Worm (Caenorhabditis elegans) whole organism, L4 larva: ENCODE results near the gene F22B3.8.
"Not testable (repeated sequence)": the region's sequence is repeated elsewhere in the genome, so short reads cannot be mapped to it uniquely, and the experiment has no call there.

Source experiments
- D1046.2 ChIP-seq: fragments of 200-800 bp; sonication (Bioruptor generic); IDR thresholded peaks from 2 replicates; pipeline ENCODE4 v1.3.6; 2022; ENCODE audit warnings: missing genetic modification characterization, missing compliant biosample characterization
- F26F4.8 ChIP-seq: fragments of 200-800 bp; sonication (Bioruptor generic); conservative IDR thresholded peaks from 2 replicates; pipeline ENCODE4 v1.3.6; 2022; ENCODE audit warnings: missing genetic modification characterization, missing compliant biosample characterization
- F49E8.2 ChIP-seq: sonication (generic microtip); optimal IDR thresholded peaks from 2 replicates; lab custom pipeline; 2016; ENCODE audit warnings: missing compliant biosample characterization, mild to moderate bottlenecking, missing genetic modification characterization, borderline replicate concordance
- Y105C5A.15 ChIP-seq: fragments of 200-800 bp; sonication (Bioruptor generic); IDR thresholded peaks from 2 replicates; pipeline ENCODE4 v1.3.6; 2022; ENCODE audit warnings: missing genetic modification characterization, missing compliant biosample characterization
- Y48G9A.11 ChIP-seq: fragments of 200-800 bp; sonication (Bioruptor generic); IDR thresholded peaks from 2 replicates; pipeline ENCODE4 v1.3.6; 2022; ENCODE audit warnings: missing genetic modification reagents, missing genetic modification characterization, missing compliant biosample characterization
- arid-1 ChIP-seq: fragments of 200-800 bp; sonication (Bioruptor generic); conservative IDR thresholded peaks from 2 replicates; pipeline ENCODE4 v1.3.6; 2022; ENCODE audit warnings: missing genetic modification reagents, missing genetic modification characterization, missing compliant biosample characterization
- ctbp-1 ChIP-seq: fragments of 200-800 bp; sonication (Bioruptor generic); IDR thresholded peaks from 2 replicates; pipeline ENCODE4 v1.3.6; 2022; ENCODE audit warnings: missing genetic modification reagents, missing genetic modification characterization, missing compliant biosample characterization
- daf-19 ChIP-seq: fragments of 200-800 bp; sonication (Bioruptor generic); conservative IDR thresholded peaks from 2 replicates; pipeline ENCODE4 v1.3.6; 2022; ENCODE audit warnings: missing genetic modification characterization, missing compliant biosample characterization
- dmd-8 ChIP-seq: fragments of 200-800 bp; sonication (Bioruptor generic); IDR thresholded peaks from 2 replicates; pipeline ENCODE4 v1.3.6; 2022; ENCODE audit warnings: missing genetic modification characterization, missing compliant biosample characterization
- fos-1 ChIP-seq: fragments of 150-350 bp; optimal IDR thresholded peaks from 2 replicates; lab custom pipeline; 2014; ENCODE audit warnings: missing biosample characterization, missing genetic modification characterization
- lim-7 ChIP-seq: fragments of 200-800 bp; sonication (Bioruptor generic); IDR thresholded peaks from 2 replicates; pipeline ENCODE4 v1.3.6; 2022; ENCODE audit warnings: missing genetic modification characterization, missing compliant biosample characterization
- lin-38 ChIP-seq: fragments of 200-800 bp; sonication (Bioruptor generic); IDR thresholded peaks from 2 replicates; pipeline ENCODE4 v1.3.6; 2022; ENCODE audit warnings: missing genetic modification reagents, missing genetic modification characterization, missing compliant biosample characterization
- mdt-29 ChIP-seq: fragments of 200-800 bp; sonication (Bioruptor generic); IDR thresholded peaks from 2 replicates; pipeline ENCODE4 v1.3.6; 2022; ENCODE audit warnings: missing genetic modification reagents, missing genetic modification characterization, missing compliant biosample characterization
- mep-1 ChIP-seq: fragments of 150-350 bp; sonication (generic microtip); optimal IDR thresholded peaks from 3 replicates; lab custom pipeline; 2014; ENCODE audit warnings: missing biosample characterization, missing genetic modification characterization
- mes-2 ChIP-seq: sonication (generic microtip); optimal IDR thresholded peaks from 2 replicates; lab custom pipeline; 2016; ENCODE audit warnings: missing genotype, mild to moderate bottlenecking, missing genetic modification characterization, missing compliant biosample characterization; ENCODE audit not compliant: poor library complexity, severe bottlenecking
- nhr-6 ChIP-seq: fragments of 150-350 bp; optimal IDR thresholded peaks from 2 replicates; lab custom pipeline; 2014; ENCODE audit warnings: missing biosample characterization, missing genetic modification characterization
- pha-4 ChIP-seq, 2 experiments: fragments of 150-350 bp in 1 of 2; fragments of 200-800 bp in 1 of 2; sonication (Bioruptor generic) in 1 of 2; IDR thresholded peaks in 1 of 2; optimal IDR thresholded peaks in 1 of 2; 2 replicates each; pipeline versions ENCODE4 v1.3.6 to Lab custom; 2014 to 2022; ENCODE audit warnings: missing genetic modification characterization in 2 of 2, missing genetic modification reagents in 2 of 2, missing biosample characterization in 1 of 2, missing compliant biosample characterization in 1 of 2
- snpc-1.2 ChIP-seq: fragments of 200-800 bp; sonication (Bioruptor generic); IDR thresholded peaks from 2 replicates; pipeline ENCODE4 v1.3.6; 2022; ENCODE audit warnings: missing genetic modification reagents, missing genetic modification characterization, missing compliant biosample characterization
- spr-3 ChIP-seq: fragments of 200-800 bp; sonication (Bioruptor generic); optimal IDR thresholded peaks from 2 replicates; lab custom pipeline; 2018; ENCODE audit warnings: mild to moderate bottlenecking, missing genetic modification characterization, missing compliant biosample characterization
- unc-130 ChIP-seq: sonication (generic microtip); optimal IDR thresholded peaks from 2 replicates; lab custom pipeline; 2016; ENCODE audit warnings: missing genetic modification reagents, missing genetic modification characterization, missing compliant biosample characterization
- unc-62 ChIP-seq, 3 experiments: fragments of 150-350 bp in 1 of 3; sonication (generic microtip); optimal IDR thresholded peaks in 2 of 3; peaks in 1 of 3; 1 replicate in 1 of 3; 2 replicates in 2 of 3; lab custom pipeline; 2014 to 2017; ENCODE audit warnings: missing biosample characterization in 3 of 3, missing genetic modification characterization in 3 of 3, missing genetic modification reagents in 3 of 3, missing genotype in 1 of 3
- vab-7 ChIP-seq: fragments of 200-800 bp; sonication (Bioruptor generic); IDR thresholded peaks from 2 replicates; pipeline ENCODE4 v1.3.6; 2022; ENCODE audit warnings: missing genetic modification reagents, missing genetic modification characterization, missing compliant biosample characterization

The F22B3.8 gene

DNA sequence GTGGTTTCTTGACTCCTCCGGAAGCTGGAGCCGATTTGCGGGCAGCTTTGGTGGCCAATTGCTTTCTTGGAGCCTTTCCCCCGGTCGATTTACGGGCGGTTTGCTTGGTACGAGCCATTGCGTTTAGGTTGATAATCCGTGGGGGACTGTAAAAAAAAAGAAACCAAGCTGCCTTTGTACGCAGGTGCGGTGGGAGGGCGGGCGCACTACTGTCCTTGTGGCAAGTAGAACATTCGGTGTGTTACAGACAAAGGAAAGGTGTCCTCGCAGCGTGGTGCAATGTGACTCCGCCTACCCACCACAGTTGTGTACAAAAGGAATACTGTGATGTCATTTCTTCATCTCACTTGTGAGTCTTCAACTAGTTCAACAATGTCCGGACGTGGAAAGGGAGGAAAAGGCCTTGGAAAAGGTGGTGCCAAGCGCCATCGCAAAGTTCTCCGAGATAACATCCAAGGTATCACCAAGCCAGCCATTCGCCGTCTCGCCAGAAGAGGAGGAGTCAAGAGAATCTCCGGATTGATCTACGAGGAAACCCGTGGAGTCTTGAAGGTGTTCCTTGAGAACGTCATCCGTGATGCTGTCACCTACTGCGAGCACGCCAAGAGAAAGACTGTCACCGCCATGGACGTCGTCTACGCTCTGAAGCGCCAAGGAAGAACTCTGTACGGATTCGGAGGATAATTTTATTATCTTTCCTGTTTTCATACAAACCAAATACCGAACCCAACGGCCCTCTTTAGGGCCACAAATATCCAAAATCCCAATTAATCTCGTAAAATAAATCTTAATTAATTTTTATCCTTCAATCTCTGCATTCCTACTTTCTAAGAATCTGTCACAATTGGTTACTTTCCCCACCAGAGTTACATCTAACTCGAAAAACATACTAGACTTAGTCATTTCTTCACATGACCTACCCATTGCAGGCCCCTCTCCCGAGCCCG, 17.7 kb downstream of the F22B3.8 start, which contains the start of the genes his-63 and his-64:
Gene his-63 (minus strand): TSS at position 118 of the 947 bp plus-strand sequence.
Gene his-64 (plus strand): TSS at position 373 of the 947 bp plus-strand sequence.
- TF ChIP-seq Y48G9A.11 (GFP tag; lab: Robert Waterston, UW) (peak; percentile 74), snpc-1.2 (GFP tag; lab: Robert Waterston, UW) (peak; percentile 78), F49E8.2 (tag; lab: Kevin White, UChicago) (peak; percentile 25), mes-2 (tag; lab: Kevin White, UChicago) (peak; percentile 45), F26F4.8 (0 out of 2 replicates have a peak, but pooled peaks have one; percentile 56), lin-38 (peak; percentile 55; the same call in 1 of the 2 replicates), ctbp-1 (GFP tag; lab: Robert Waterston, UW) (0 out of 2 replicates have a peak, but pooled peaks have one; percentile 17), Y105C5A.15 (GFP tag; lab: Robert Waterston, UW) (0 out of 2 replicates have a peak, but pooled peaks have one; percentile 49), lim-7 (GFP tag; lab: Robert Waterston, UW) (peak; percentile 32; the same call in 1 of the 2 replicates), nhr-6 (peak; percentile 12), pha-4 (GFP tag; IDR thresholded peaks at IDR 0.05; lab: Robert Waterston, UW) (0 out of 2 replicates have a peak, but pooled peaks have one; percentile 8)
- not testable (repeated sequence) for TF ChIP-seq pha-4 (tag; optimal IDR thresholded peaks at IDR 0.05; lab: Kevin White, UChicago)
- TF ChIP-seq, all 104 proteins: peak for 11; not testable (repeated sequence) for 93

DNA sequence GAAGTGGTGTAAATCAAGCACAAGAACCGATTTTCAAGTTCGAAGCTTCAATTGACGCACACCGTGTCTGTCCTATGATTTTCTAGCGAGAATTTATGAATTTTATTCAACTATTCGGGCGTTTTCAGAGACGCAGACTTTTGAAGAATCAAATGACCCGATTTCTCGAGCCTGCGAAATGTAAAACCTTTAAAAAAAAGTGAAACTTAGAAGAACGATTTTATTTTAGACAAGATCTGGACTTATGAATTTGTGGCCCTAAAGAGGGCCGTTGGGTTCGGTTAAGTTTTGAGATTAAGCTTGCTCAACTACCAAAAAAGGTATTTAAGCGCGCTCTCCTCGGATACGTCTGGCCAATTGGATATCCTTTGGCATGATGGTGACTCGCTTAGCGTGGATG, 18.6 kb downstream of the F22B3.8 start:
- TF ChIP-seq lin-38 (peak; percentile 33; the same call in 1 of the 2 replicates), dmd-8 (GFP tag; lab: Robert Waterston, UW) (0 out of 2 replicates have a peak, but pooled peaks have one; percentile 7), snpc-1.2 (GFP tag; lab: Robert Waterston, UW) (peak; percentile 50; the same call in 1 of the 2 replicates), arid-1 (0 out of 2 replicates have a peak, but pooled peaks have one; percentile 17)

DNA sequence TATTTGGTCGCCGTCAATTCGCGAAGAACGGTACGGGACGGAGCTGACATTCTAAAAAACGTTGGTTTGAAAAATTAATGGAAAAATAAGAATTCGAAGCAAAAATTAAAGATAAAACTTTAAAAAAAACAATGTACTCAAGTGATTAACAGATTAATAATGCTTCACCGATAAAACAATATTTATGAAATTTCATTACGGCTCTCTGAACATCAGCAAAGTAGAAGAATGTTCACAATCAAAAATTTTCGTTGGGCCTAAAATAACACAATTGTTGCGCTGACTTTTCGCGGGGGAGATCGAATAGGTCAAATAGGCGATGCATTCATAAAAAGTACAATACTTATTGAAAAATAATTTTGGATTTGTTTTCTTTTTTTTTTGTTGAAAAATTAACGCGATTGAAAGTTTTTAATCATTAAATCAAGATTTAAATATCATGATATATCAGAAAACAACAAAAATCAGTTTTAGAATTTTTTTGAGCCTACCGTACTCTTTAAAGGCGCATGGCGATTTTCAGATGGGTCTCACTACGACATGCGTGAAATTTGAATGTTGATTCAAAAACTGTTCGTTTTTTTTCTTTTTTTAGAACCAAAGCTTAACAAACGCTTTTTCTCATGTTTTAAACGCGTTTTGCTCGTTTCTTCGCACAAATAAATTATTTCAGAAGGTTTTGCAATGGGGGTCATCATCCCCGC, 21.3 kb downstream of the F22B3.8 start, which contains the start of the genes memi-3 and cyp-31A2:
Gene memi-3 (minus strand): TSS at position 51 of the 704 bp plus-strand sequence.
Gene cyp-31A2 (plus strand): TSS at position 674 of the 704 bp plus-strand sequence.
- no peak for TF ChIP-seq mep-1 (tag; lab: Kevin White, UChicago)
- peak in 1 of 2 experiments; percentile 34 for TF ChIP-seq unc-62 (GFP tag; optimal IDR thresholded peaks at IDR 0.05 in 1 of 2; lab: Kevin White, UChicago)
- TF ChIP-seq unc-62 (tag; optimal IDR thresholded peaks at IDR 0.05; lab: Kevin White, UChicago) = no peak
- TF ChIP-seq unc-130 (GFP tag; lab: Kevin White, UChicago) = peak; percentile 11

- 0 out of 2 replicates have a peak, but pooled peaks have one; percentile 26 for TF ChIP-seq pha-4 (GFP tag; IDR thresholded peaks at IDR 0.05; lab: Robert Waterston, UW)
- TF ChIP-seq pha-4 (tag; optimal IDR thresholded peaks at IDR 0.05; lab: Kevin White, UChicago) = no peak
- TF ChIP-seq spr-3 (GFP tag; lab: Kevin White, UChicago) = no peak
- TF ChIP-seq F49E8.2 (tag; lab: Kevin White, UChicago) = peak; percentile 69
- 0 out of 2 replicates have a peak, but pooled peaks have one; percentile 22 for TF ChIP-seq D1046.2 (GFP tag; lab: Robert Waterston, UW)
- no peak for TF ChIP-seq unc-130 (GFP tag; lab: Kevin White, UChicago)
- TF ChIP-seq daf-19 (GFP tag; lab: Robert Waterston, UW) = peak; percentile 68
- 0 out of 2 replicates have a peak, but pooled peaks have one; percentile 17 for TF ChIP-seq lim-7 (GFP tag; lab: Robert Waterston, UW)
- no peak for TF ChIP-seq fos-1 (tag; lab: Kevin White, UChicago)
- TF ChIP-seq vab-7 (GFP tag; lab: Robert Waterston, UW) = 0 out of 2 replicates have a peak, but pooled peaks have one; percentile 25
- peak; percentile 58 for TF ChIP-seq lin-38
- TF ChIP-seq dmd-8 (GFP tag; lab: Robert Waterston, UW) = peak; percentile 52; the same call in 1 of the 2 replicates
These were observed 23.2 kb downstream of the F22B3.8 start for ce11 chrIV:11401482-11401881.

ce11 chrIV:11400098-11400497, 24.6 kb downstream of the F22B3.8 start:
- TF ChIP-seq Y48G9A.11 (GFP tag; lab: Robert Waterston, UW) (peak; percentile 55; the same call in 1 of the 2 replicates), lin-38 (peak; percentile 85), Y105C5A.15 (GFP tag; lab: Robert Waterston, UW) (peak; percentile 39; the same call in 1 of the 2 replicates), snpc-1.2 (GFP tag; lab: Robert Waterston, UW) (peak; percentile 68), arid-1 (0 out of 2 replicates have a peak, but pooled peaks have one; percentile 9), vab-7 (GFP tag; lab: Robert Waterston, UW) (0 out of 2 replicates have a peak, but pooled peaks have one; percentile 9), dmd-8 (GFP tag; lab: Robert Waterston, UW) (peak; percentile 68; the same call in 1 of the 2 replicates), mdt-29 (peak; percentile 41; the same call in 1 of the 2 replicates), F26F4.8 (0 out of 2 replicates have a peak, but pooled peaks have one; percentile 22)
